Fruit fly (Drosophila melanogaster): Measurements from ENCODE around the gene mbf1.

Gene mbf1

dm6 chr3L:16581201-16581705, 7.0 kb downstream of the mbf1 start, which contains the start of gene Smn (continued):
- peak; percentile 57 for TF ChIP-seq nom (GFP tag; optimal IDR thresholded peaks at IDR 0.05)
- no peak for TF ChIP-seq ara (GFP tag; IDR thresholded peaks at IDR 0.05)
- peak; percentile 51 for TF ChIP-seq fu2 (GFP tag; optimal IDR thresholded peaks at IDR 0.05)
- TF ChIP-seq Opbp (GFP tag; IDR thresholded peaks at IDR 0.05; ENCODE audit: partially characterized antibody), result peak; percentile 78; the same call in 2 of the 3 replicates
- TF ChIP-seq vfl (GFP tag; optimal IDR thresholded peaks at IDR 0.05), result peak; percentile 15
- TF ChIP-seq CG10979 (tag; optimal IDR thresholded peaks at IDR 0.05), result peak; percentile 18
- TF ChIP-seq Ets97D (GFP tag; optimal IDR thresholded peaks at IDR 0.05), result peak; percentile 30
- no peak for TF ChIP-seq CG12744 (GFP tag; optimal IDR thresholded peaks at IDR 0.05)
- no peak for TF ChIP-seq insv (GFP tag; optimal IDR thresholded peaks at IDR 0.05)
- no peak for TF ChIP-seq Atf-2 (GFP tag; optimal IDR thresholded peaks at IDR 0.05)
- no peak for TF ChIP-seq scrt (GFP tag; optimal IDR thresholded peaks at IDR 0.05)
- TF ChIP-seq Sox100B (GFP tag; optimal IDR thresholded peaks at IDR 0.05), result no peak
- TF ChIP-seq grau (tag; optimal IDR thresholded peaks at IDR 0.05), result peak; percentile 53
- no peak for TF ChIP-seq Xrp1 (GFP tag; IDR thresholded peaks at IDR 0.05)
- no peak for TF ChIP-seq C15 (GFP tag; IDR thresholded peaks at IDR 0.05)
- no peak for TF ChIP-seq HLHmδ (GFP tag; optimal IDR thresholded peaks at IDR 0.05)
- no peak; the same call in 2 of the 3 replicates for TF ChIP-seq so (GFP tag; IDR thresholded peaks at IDR 0.05)
- TF ChIP-seq CG16863 (GFP tag; optimal IDR thresholded peaks at IDR 0.05), result peak; percentile 52
- no peak for TF ChIP-seq CG10431 (GFP tag; optimal IDR thresholded peaks at IDR 0.05)
- TF ChIP-seq cas (GFP tag; IDR thresholded peaks at IDR 0.05), result no peak
- TF ChIP-seq Adf1 (GFP tag; IDR thresholded peaks at IDR 0.05), result no peak
- TF ChIP-seq CG3995 (GFP tag; optimal IDR thresholded peaks at IDR 0.05), result peak; percentile 79
- TF ChIP-seq exex (tag; optimal IDR thresholded peaks at IDR 0.05), result no peak
- TF ChIP-seq D19A (tag; optimal IDR thresholded peaks at IDR 0.05), result peak; percentile 28
- TF ChIP-seq Dek (tag; optimal IDR thresholded peaks at IDR 0.05), result peak; percentile 34
- TF ChIP-seq eyg (GFP tag; optimal IDR thresholded peaks at IDR 0.05), result no peak
- TF ChIP-seq mirr (GFP tag; optimal IDR thresholded peaks at IDR 0.05), result no peak
- TF ChIP-seq CG2120 (GFP tag; optimal IDR thresholded peaks at IDR 0.05), result peak; percentile 82
- TF ChIP-seq CoRest (tag; optimal IDR thresholded peaks at IDR 0.05), result peak; percentile 66
- TF ChIP-seq Bteb2 (GFP tag; optimal IDR thresholded peaks at IDR 0.05), result peak; percentile 37
- TF ChIP-seq CG42726 (GFP tag; IDR thresholded peaks at IDR 0.05; ENCODE audit: partially characterized antibody), result peak; percentile 61; the same call in 1 of the 2 replicates
- peak; percentile 83 for TF ChIP-seq row (GFP tag; IDR thresholded peaks at IDR 0.05)
- TF ChIP-seq MTF-1 (GFP tag; optimal IDR thresholded peaks at IDR 0.05; ENCODE audit: borderline replicate concordance), result no peak
- no peak for TF ChIP-seq usp (GFP tag; optimal IDR thresholded peaks at IDR 0.05)
- TF ChIP-seq ato (GFP tag; IDR thresholded peaks at IDR 0.05; ENCODE audit: partially characterized antibody), result peak; percentile 72
- TF ChIP-seq CG7786 (GFP tag; optimal IDR thresholded peaks at IDR 0.05), result peak; percentile 59
- no peak for TF ChIP-seq chm (GFP tag; IDR thresholded peaks at IDR 0.05)
- TF ChIP-seq aop (GFP tag; IDR thresholded peaks at IDR 0.05), result no peak
- TF ChIP-seq toy (GFP tag; IDR thresholded peaks at IDR 0.05), result no peak
- TF ChIP-seq CG7372 (GFP tag; IDR thresholded peaks at IDR 0.05), result no peak
- TF ChIP-seq CG12299 (tag; optimal IDR thresholded peaks at IDR 0.05), result no peak
- no peak for TF ChIP-seq Rx (GFP tag; IDR thresholded peaks at IDR 0.05)
- no peak for TF ChIP-seq HHEX (GFP tag; optimal IDR thresholded peaks at IDR 0.05)
- peak; percentile 53; the same call in 1 of the 2 replicates for TF ChIP-seq CG31441 (GFP tag; IDR thresholded peaks at IDR 0.05)
- no peak for TF ChIP-seq E2f1 (GFP tag; IDR thresholded peaks at IDR 0.05)
- peak; percentile 10 for TF ChIP-seq CG11723 (GFP tag; optimal IDR thresholded peaks at IDR 0.05)
- peak; percentile 18 for TF ChIP-seq Blimp-1 (GFP tag; optimal IDR thresholded peaks at IDR 0.05)
- peak; percentile 35 for TF ChIP-seq kni (GFP tag; optimal IDR thresholded peaks at IDR 0.05)
- peak; percentile 73 for TF ChIP-seq mam (GFP tag; optimal IDR thresholded peaks at IDR 0.05)
- peak; percentile 50 for TF ChIP-seq Max (GFP tag; optimal IDR thresholded peaks at IDR 0.05)
- no peak for TF ChIP-seq CG4730 (GFP tag; IDR thresholded peaks at IDR 0.05)

Data from whole organism, embryonic.